Worm (Caenorhabditis elegans) whole organism, mixed stage, embryonic: ENCODE data around the gene egas-2.

ENCODE experiments used
- M03D4.4 ChIP-seq: sonication (generic microtip); optimal IDR thresholded peaks from 2 replicates; lab custom pipeline; 2017; ENCODE audit warnings: mild to moderate bottlenecking, missing genetic modification characterization, missing compliant biosample characterization
- bed-3 ChIP-seq: fragments of 200-800 bp; sonication (Bioruptor generic); optimal IDR thresholded peaks from 3 replicates; lab custom pipeline; 2018; ENCODE audit warnings: mild to moderate bottlenecking, missing genetic modification characterization, moderate library complexity, missing compliant biosample characterization
- blmp-1 ChIP-seq: fragments of 150-350 bp; optimal IDR thresholded peaks from 2 replicates; lab custom pipeline; 2014; ENCODE audit warnings: missing biosample characterization, missing genetic modification characterization
- ceh-39 ChIP-seq: fragments of 150-350 bp; optimal IDR thresholded peaks from 2 replicates; lab custom pipeline; 2014; ENCODE audit warnings: missing biosample characterization, missing genetic modification characterization
- ceh-43 ChIP-seq: fragments of 200-800 bp; sonication (Bioruptor generic); optimal IDR thresholded peaks from 2 replicates; lab custom pipeline; 2018; ENCODE audit warnings: mild to moderate bottlenecking, missing genetic modification characterization, moderate library complexity, missing compliant biosample characterization
- ces-1 ChIP-seq: fragments of 150-350 bp; optimal IDR thresholded peaks from 2 replicates; lab custom pipeline; 2014; ENCODE audit warnings: missing biosample characterization, missing genetic modification reagents, missing genetic modification characterization
- cnd-1 ChIP-seq: fragments of 200-800 bp; sonication (Bioruptor generic); optimal IDR thresholded peaks from 2 replicates; lab custom pipeline; 2018; ENCODE audit warnings: mild to moderate bottlenecking, missing genetic modification characterization, missing compliant biosample characterization
- drap-1 ChIP-seq: fragments of 200-800 bp; sonication (Bioruptor generic); optimal IDR thresholded peaks from 3 replicates; lab custom pipeline; 2018; ENCODE audit warnings: mild to moderate bottlenecking, missing genetic modification characterization, missing compliant biosample characterization
- elt-3 ChIP-seq: fragments of 150-350 bp; optimal IDR thresholded peaks from 2 replicates; lab custom pipeline; 2014; ENCODE audit warnings: missing biosample characterization, missing genetic modification characterization
- flh-1 ChIP-seq: fragments of 200-800 bp; sonication (Bioruptor generic); optimal IDR thresholded peaks from 2 replicates; lab custom pipeline; 2018; ENCODE audit warnings: mild to moderate bottlenecking, missing genetic modification characterization, moderate library complexity, missing compliant biosample characterization
- ham-2 ChIP-seq: fragments of 200-800 bp; sonication (Bioruptor generic); optimal IDR thresholded peaks from 2 replicates; lab custom pipeline; 2018; ENCODE audit warnings: mild to moderate bottlenecking, missing genetic modification characterization, missing compliant biosample characterization
- hlh-1 ChIP-seq: fragments of 150-350 bp; optimal IDR thresholded peaks from 2 replicates; lab custom pipeline; 2014; ENCODE audit warnings: missing biosample characterization, missing genetic modification reagents, missing genetic modification characterization
- lin-13 ChIP-seq: fragments of 150-350 bp; optimal IDR thresholded peaks from 2 replicates; lab custom pipeline; 2014; ENCODE audit warnings: missing biosample characterization, missing genetic modification characterization
- lin-32 ChIP-seq: fragments of 200-800 bp; sonication (Bioruptor generic); optimal IDR thresholded peaks from 2 replicates; lab custom pipeline; 2018; ENCODE audit warnings: mild to moderate bottlenecking, missing genetic modification characterization, missing compliant biosample characterization
- lsy-2 ChIP-seq: fragments of 150-350 bp; optimal IDR thresholded peaks from 2 replicates; lab custom pipeline; 2014; ENCODE audit warnings: missing biosample characterization, missing genetic modification characterization
- mab-5 ChIP-seq: fragments of 150-350 bp; optimal IDR thresholded peaks from 2 replicates; lab custom pipeline; 2014; ENCODE audit warnings: missing biosample characterization, missing genetic modification characterization
- nhr-12 ChIP-seq: fragments of 150-350 bp; optimal IDR thresholded peaks from 2 replicates; lab custom pipeline; 2014; ENCODE audit warnings: missing biosample characterization, missing genetic modification characterization
- nhr-2 ChIP-seq: fragments of 150-350 bp; optimal IDR thresholded peaks from 2 replicates; lab custom pipeline; 2014; ENCODE audit warnings: missing biosample characterization, missing genetic modification characterization
- nhr-28 ChIP-seq: fragments of 150-350 bp; optimal IDR thresholded peaks from 2 replicates; lab custom pipeline; 2014; ENCODE audit warnings: missing biosample characterization, missing genetic modification characterization
- nhr-76 ChIP-seq: sonication (generic microtip); optimal IDR thresholded peaks from 2 replicates; lab custom pipeline; 2017; ENCODE audit warnings: missing biosample characterization, missing genetic modification characterization
- sem-2 ChIP-seq: fragments of 200-800 bp; sonication (Bioruptor generic); optimal IDR thresholded peaks from 2 replicates; lab custom pipeline; 2018; ENCODE audit warnings: mild to moderate bottlenecking, missing genetic modification characterization, missing compliant biosample characterization
- sptf-1 ChIP-seq: sonication (generic microtip); optimal IDR thresholded peaks from 2 replicates; lab custom pipeline; 2017; ENCODE audit warnings: mild to moderate bottlenecking, missing genetic modification characterization, moderate library complexity, missing compliant biosample characterization
- unc-120 ChIP-seq: sonication (generic microtip); optimal IDR thresholded peaks from 2 replicates; lab custom pipeline; 2017; ENCODE audit warnings: missing genetic modification characterization, missing compliant biosample characterization; ENCODE audit not compliant: poor library complexity, severe bottlenecking
- zip-8 ChIP-seq: fragments of 150-350 bp; optimal IDR thresholded peaks from 2 replicates; lab custom pipeline; 2014; ENCODE audit warnings: missing biosample characterization, missing genetic modification characterization
- ztf-11 ChIP-seq: fragments of 150-350 bp; optimal IDR thresholded peaks from 2 replicates; lab custom pipeline; 2014; ENCODE audit warnings: missing biosample characterization, missing genetic modification characterization

egas-2 gene

DNA sequence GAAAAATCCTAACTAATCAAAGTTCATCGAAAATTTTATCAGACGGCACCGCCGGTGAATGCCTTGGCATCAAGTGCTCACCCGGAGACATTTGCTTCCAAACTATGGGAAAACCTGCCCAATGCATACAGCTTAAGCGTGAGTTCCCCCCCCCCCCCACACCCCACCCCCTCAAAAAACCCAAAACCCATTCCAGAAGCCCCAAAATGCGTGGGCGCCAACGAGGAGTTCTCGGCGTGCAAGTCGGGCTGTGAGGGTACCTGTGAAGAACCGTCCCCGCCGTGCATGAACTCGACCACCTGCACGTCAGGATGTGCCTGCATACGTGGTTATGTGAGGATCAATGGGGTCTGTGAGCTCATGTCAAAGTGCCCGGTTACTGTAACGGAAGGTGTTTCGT lies 24.2 kb downstream of the egas-2 start:
- TF ChIP-seq drap-1 (GFP tag; lab: Kevin White, UChicago) (peak; percentile 52), flh-1 (GFP tag; lab: Kevin White, UChicago) (no peak)

DNA sequence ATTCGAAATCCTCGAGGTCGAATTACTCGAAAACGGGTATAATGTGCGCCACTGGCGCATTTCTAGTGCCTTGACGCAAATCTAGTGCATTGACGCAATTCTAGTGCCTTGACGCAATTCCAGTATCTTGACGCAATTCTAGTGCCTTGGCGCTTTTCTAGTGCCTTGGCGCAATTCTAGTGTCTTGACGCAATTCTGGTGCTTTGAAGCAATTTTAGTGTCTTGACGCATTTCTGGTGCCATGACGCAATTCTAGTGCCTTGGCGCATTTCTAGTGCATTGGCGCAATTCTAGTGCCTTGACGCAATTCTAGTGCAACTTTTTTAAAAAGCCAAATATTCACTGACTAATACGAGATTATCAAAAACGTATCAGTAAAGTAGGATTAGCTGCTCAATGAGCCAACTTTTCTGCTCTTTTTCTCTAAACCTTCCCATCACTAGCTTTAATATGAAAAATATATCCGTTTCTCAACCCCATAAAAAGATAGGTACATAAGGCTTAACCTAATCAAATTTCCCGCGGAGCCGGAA lies 34.4 kb downstream of the egas-2 start, which contains the start of gene Y69H2.17:
Gene Y69H2.17, plus strand, starts transcription at position 483 of the 533 bp plus-strand sequence.
- TF ChIP-seq ces-1 (GFP tag; lab: Kevin White, UChicago) (peak; percentile 28), blmp-1 (tag; lab: Kevin White, UChicago) (no peak)

DNA sequence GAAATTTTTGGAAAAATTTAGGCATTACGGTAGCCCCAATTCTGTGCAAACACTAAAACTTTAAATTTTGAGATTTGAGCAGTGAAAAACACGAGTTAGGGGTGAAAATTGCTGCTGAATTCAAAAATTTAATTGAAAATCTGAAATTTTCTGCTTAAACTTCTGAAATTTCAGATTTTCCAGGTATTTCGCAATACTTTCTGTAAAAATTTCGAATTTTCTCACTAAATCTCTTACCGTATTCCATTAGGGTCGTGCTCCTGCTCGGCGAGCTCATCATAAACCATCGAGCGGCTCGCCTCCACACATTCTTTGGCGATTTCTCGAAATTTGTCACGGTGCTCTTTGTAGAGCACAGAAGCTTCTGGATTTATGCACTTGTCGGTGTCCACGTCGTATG lies 37.2 kb downstream of the egas-2 start:
- TF ChIP-seq ham-2 (no peak), nhr-76 (tag; lab: Kevin White, UChicago) (no peak), ztf-11 (tag; lab: Kevin White, UChicago) (no peak), zip-8 (tag; lab: Kevin White, UChicago) (no peak), sem-2 (GFP tag; lab: Kevin White, UChicago) (no peak)

DNA sequence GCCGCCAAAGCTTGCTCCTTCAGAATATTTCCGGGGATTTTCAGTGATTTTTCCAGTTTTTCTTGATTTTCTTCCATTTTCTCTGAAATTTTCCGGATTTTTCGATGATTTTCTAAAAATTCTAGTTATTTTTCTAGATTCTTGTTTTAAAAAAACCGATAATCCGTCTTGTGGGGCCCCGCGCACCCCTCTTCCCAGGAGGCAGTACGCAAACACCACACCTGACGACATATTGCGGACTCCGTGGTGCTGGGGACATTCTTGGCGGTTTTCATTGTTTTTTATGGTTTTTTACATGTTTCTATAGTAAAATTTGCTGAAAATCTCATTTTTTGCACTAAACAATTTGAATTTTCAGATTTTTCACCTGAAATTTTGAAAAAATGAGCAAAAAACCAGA lies 39.5 kb downstream of the egas-2 start, which contains the start of the genes ubc-19 and Y69H2.7:
Gene ubc-19, minus strand, starts transcription at position 82 of the 400 bp plus-strand sequence.
Gene Y69H2.7, plus strand, starts transcription at position 309 of the 400 bp plus-strand sequence.
- TF ChIP-seq sptf-1 (tag; lab: Kevin White, UChicago) (peak; percentile 35), lin-13 (peak; percentile 4), lsy-2 (tag; lab: Kevin White, UChicago) (peak; percentile 23), nhr-2 (tag; lab: Kevin White, UChicago) (no peak), ceh-39 (peak; percentile 79)
- TF ChIP-seq, all 35 proteins: peak for 4

DNA sequence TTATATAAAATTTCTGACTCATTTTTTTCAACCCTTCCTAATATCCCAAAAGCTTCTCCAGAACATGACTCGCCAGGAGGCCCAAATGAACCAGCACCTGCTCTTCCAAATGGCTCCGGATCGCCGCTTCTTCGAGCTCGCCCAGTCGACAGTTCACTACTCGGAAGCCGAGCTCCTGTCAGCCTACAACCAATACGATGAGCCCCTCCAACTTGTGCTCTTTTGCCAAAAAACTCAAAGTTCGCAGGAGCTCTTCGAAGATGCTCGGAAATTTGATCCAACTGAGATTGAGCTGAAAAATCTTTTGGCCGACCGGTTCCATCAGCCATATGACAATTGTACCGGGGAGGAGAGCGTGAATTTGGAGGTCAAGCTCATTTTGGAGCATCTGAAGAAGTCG lies 45.3 kb downstream of the egas-2 start:
- no peak for TF ChIP-seq ztf-11 (tag; lab: Kevin White, UChicago)
- TF ChIP-seq cnd-1 (tag; lab: Kevin White, UChicago), result no peak
- TF ChIP-seq ceh-39, result no peak
- TF ChIP-seq M03D4.4 (tag; lab: Kevin White, UChicago), result no peak

DNA sequence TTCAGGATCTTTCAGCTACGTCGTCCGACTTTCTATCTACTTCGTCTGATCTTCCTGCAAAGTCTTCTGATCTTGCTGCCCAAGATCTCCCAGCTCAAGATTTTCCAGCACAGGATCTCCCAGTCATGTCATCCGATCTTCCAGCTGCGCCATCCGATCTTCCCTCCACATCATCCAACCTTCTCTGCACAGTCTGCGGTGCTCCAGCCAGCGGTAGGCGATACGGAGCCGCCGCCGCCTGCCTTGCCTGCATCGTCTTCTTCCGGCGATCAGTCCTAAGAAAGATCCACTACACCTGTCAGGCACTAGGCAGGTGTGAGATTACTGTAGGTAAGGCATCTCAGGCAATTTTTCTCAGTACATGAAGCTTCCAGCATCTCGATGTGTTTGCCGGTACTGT lies 49.2 kb downstream of the egas-2 start, which contains the start of gene nhr-241:
Gene nhr-241, plus strand, starts transcription at position 126 of the 400 bp plus-strand sequence.
- TF ChIP-seq lsy-2 (tag; lab: Kevin White, UChicago) (no peak), zip-8 (tag; lab: Kevin White, UChicago) (no peak), ceh-43 (GFP tag; lab: Kevin White, UChicago) (no peak), ham-2 (no peak), sptf-1 (tag; lab: Kevin White, UChicago) (no peak), blmp-1 (tag; lab: Kevin White, UChicago) (no peak), unc-120 (tag; lab: Kevin White, UChicago) (no peak), mab-5 (no peak), M03D4.4 (tag; lab: Kevin White, UChicago) (no peak), ztf-11 (tag; lab: Kevin White, UChicago) (no peak), nhr-12 (tag; lab: Kevin White, UChicago) (no peak), nhr-2 (tag; lab: Kevin White, UChicago) (no peak), drap-1 (GFP tag; lab: Kevin White, UChicago) (no peak), hlh-1 (no peak), cnd-1 (tag; lab: Kevin White, UChicago) (no peak), elt-3 (tag; lab: Kevin White, UChicago) (no peak), nhr-28 (tag; lab: Kevin White, UChicago) (no peak)
- TF ChIP-seq, all 35 proteins: peak for 0

DNA sequence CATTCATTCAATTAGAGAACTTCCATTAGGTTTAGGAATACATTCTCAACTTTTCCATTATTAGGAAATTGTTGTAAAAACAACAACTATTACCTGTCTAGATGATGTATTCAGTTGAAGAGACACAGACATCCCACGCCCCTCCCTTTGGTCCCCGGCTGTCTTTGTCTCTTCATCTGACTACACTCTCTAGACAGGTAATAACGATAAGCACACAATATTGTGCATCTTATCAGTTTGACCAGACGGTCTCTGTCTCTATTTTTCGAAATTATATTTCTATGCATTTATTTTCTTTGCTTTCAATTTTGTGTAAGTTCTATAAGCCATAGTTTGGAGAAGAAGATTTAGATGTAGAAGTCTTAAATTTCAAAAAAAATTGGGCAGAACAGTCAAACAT lies 51.2 kb downstream of the egas-2 start, which contains the start of gene Y69H2.9:
Gene Y69H2.9, plus strand, starts transcription at position 233 of the 400 bp plus-strand sequence.
- no peak for TF ChIP-seq lin-32 (GFP tag; lab: Kevin White, UChicago)
- TF ChIP-seq ces-1 (GFP tag; lab: Kevin White, UChicago), result no peak
- TF ChIP-seq bed-3 (GFP tag; lab: Kevin White, UChicago), result no peak
- no peak for TF ChIP-seq M03D4.4 (tag; lab: Kevin White, UChicago)
- no peak for TF ChIP-seq lsy-2 (tag; lab: Kevin White, UChicago)
- TF ChIP-seq ceh-43 (GFP tag; lab: Kevin White, UChicago), result no peak
- TF ChIP-seq hlh-1, result no peak
- TF ChIP-seq zip-8 (tag; lab: Kevin White, UChicago), result no peak
- TF ChIP-seq unc-120 (tag; lab: Kevin White, UChicago), result no peak
